Worm (Caenorhabditis elegans): ENCODE results near the gene C08E3.13.

- TF ChIP-seq pes-1 (GFP tag; IDR thresholded peaks at IDR 0.05), result no peak
- no peak for TF ChIP-seq hmbx-1 (tag; optimal IDR thresholded peaks at IDR 0.05)
- TF ChIP-seq ama-1 (optimal IDR thresholded peaks at IDR 0.05), result no peak
- no peak for TF ChIP-seq flt-1 (GFP tag; IDR thresholded peaks at IDR 0.05)
- TF ChIP-seq F13C5.2 (tag; optimal IDR thresholded peaks at IDR 0.05), result no peak
- no peak for TF ChIP-seq ceh-13 (GFP tag; optimal IDR thresholded peaks at IDR 0.05)
- no peak for TF ChIP-seq ceh-36 (tag; optimal IDR thresholded peaks at IDR 0.05)
- TF ChIP-seq scrt-1 (GFP tag; IDR thresholded peaks at IDR 0.05), result no peak
- TF ChIP-seq tra-4 (tag; optimal IDR thresholded peaks at IDR 0.05), result no peak
- TF ChIP-seq tbx-37 (GFP tag; conservative IDR thresholded peaks at IDR 0.05), result no peak
- TF ChIP-seq hnd-1 (tag; optimal IDR thresholded peaks at IDR 0.05), result no peak
- TF ChIP-seq tbx-11 (GFP tag; IDR thresholded peaks at IDR 0.05), result no peak
- TF ChIP-seq aly-1 (tag; optimal IDR thresholded peaks at IDR 0.05), result no peak
- no peak for TF ChIP-seq sea-1 (GFP tag; conservative IDR thresholded peaks at IDR 0.05)
These were observed 6.5 kb downstream of the C08E3.13 start, which contains the start of gene C08E3.14 for ce11 chrII:1625666-1626065.
